Worm (Caenorhabditis elegans) whole organism, dauer: ENCODE results near the gene hdl-2.

Experiments
- unc-62 ChIP-seq: sonication (generic microtip); optimal IDR thresholded peaks from 2 replicates; lab custom pipeline; 2017; ENCODE audit warnings: missing biosample characterization, missing genetic modification reagents, missing genetic modification characterization

The hdl-2 gene

DNA sequence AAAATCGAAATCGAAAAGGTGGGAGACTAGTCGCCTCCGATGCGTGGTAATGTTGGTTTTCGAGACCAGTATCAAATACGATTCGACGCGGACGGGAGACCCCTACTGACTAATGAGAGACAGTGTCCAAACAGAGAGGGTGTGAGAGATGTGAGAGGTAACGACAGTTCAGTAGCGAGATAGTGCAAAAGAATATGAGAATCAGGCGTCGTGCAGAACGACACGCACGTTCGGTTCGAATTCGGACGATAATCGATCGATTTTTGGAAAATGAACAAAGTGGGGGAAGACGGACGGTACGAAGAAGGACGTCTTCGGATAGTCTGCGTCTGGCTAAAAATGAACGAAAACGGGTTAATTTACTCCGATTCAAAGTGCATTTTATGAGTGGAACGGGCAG lies 48.0 kb downstream of the hdl-2 start, which contains the start of gene D1046.16:
Gene D1046.16, plus strand, starts transcription at position 195 of the 400 bp plus-strand sequence.
- TF ChIP-seq unc-62 (GFP tag; lab: Kevin White, UChicago) = no peak

DNA sequence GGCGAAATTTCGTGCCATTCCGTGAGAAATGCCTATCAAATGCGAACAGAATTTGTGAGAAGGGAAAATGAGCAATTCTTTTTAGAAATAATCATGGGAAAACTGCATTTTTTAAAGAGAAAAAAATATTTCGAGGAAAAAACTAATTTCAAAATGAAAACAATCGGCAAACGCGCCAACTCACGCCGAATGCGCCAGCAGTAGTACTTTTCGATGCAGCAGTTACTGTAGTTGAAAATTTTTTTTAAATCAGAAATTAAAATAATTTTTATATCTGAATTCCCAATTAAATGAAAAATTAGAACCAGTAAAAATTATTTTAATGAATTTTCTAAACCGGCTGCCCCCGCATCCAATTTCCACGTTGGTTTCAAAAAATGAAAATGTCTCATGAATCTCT lies 49.4 kb downstream of the hdl-2 start:
- TF ChIP-seq unc-62 (GFP tag; lab: Kevin White, UChicago) = no peak

DNA sequence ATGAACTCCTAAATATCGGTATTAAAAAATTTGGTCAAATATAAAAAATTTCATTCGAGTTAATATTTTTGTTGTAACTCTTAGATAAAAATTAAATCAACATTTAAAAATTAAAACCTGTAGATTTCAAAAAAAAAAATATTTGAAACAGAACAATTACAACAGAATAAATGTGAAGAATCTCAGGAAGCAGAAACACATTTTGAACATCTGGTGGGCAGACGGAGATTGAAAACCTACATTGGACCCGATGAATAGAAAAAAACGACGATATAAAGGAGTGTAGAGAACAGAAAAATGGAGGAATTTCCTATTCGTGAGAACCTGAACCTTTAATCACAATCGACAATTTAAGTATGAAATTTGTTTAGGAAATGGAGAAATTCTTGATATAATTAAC lies 50.2 kb downstream of the hdl-2 start:
- no peak for TF ChIP-seq unc-62 (GFP tag; lab: Kevin White, UChicago)

DNA sequence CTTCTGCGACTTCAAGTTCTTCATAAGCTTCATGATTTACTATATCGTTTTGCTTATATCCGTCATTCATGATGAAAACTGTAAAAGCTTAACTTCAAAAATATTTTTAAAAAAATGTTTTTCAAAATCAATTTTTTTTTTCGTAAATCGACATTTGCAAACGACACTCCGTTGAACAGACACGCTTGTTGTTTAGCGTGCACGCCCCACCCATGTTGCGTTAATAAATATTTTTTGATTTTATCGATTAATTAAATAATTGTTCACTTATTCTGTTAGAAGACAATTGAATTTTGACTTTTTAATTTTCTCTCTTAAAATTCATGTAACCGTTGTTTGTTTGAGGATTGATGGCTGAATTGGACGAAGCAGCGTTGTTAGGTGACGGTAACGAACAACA lies 52.0 kb downstream of the hdl-2 start, which contains the start of the genes D1046.2 and cfim-2:
Gene D1046.2, minus strand, starts transcription at position 78 of the 400 bp plus-strand sequence.
Gene cfim-2, plus strand, starts transcription at position 335 of the 400 bp plus-strand sequence.
- TF ChIP-seq unc-62 (GFP tag; lab: Kevin White, UChicago) = no peak

DNA sequence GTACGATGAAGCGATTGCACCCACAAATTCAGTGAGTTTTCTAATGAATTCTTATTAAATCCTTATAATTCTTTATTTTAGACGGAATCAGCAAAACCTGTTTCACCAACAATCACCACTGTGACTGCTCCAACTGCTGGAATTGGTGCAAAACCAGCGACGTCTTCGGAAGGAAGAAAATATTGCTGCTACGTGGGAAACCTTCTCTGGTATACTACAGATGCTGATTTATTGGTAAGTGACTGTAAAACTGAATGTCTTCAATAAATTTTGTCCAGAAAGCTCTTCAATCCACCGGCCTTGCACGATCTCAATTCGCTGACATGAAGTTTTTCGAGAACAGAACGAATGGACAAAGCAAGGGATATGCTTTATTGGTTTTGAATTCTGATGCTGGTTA lies 52.6 kb downstream of the hdl-2 start:
- TF ChIP-seq unc-62 (GFP tag; lab: Kevin White, UChicago) = no peak
